Worm (Caenorhabditis elegans) whole organism, L1 larva: ENCODE data around the gene srh-236.

Experiments used
- C04F5.9 ChIP-seq: sonication (generic microtip); optimal IDR thresholded peaks from 2 replicates; lab custom pipeline; 2016; ENCODE audit warnings: missing genetic modification characterization, missing compliant biosample characterization
- C34B4.2 ChIP-seq: sonication (generic microtip); optimal IDR thresholded peaks from 2 replicates; lab custom pipeline; 2017; ENCODE audit warnings: mild to moderate bottlenecking, missing genetic modification characterization, missing compliant biosample characterization
- aha-1 ChIP-seq: fragments of 150-350 bp; optimal IDR thresholded peaks from 2 replicates; lab custom pipeline; 2014; ENCODE audit warnings: missing biosample characterization, missing genetic modification characterization
- alr-1 ChIP-seq: fragments of 200-800 bp; sonication (Bioruptor generic); optimal IDR thresholded peaks from 2 replicates; lab custom pipeline; 2018; ENCODE audit warnings: borderline replicate concordance, mild to moderate bottlenecking, missing genetic modification characterization, missing compliant biosample characterization
- aly-2 ChIP-seq: fragments of 150-350 bp; optimal IDR thresholded peaks from 2 replicates; lab custom pipeline; 2014; ENCODE audit warnings: missing biosample characterization, missing genetic modification characterization
- ceh-82 ChIP-seq, 3 experiments: fragments of 150-350 bp in 1 of 3; sonication (generic microtip) in 2 of 3; optimal IDR thresholded peaks; 2 replicates each; lab custom pipeline; 2014 to 2017; ENCODE audit warnings: missing biosample characterization in 3 of 3, missing genetic modification characterization in 3 of 3
- ceh-90 ChIP-seq: sonication (generic microtip); optimal IDR thresholded peaks from 2 replicates; lab custom pipeline; 2016; ENCODE audit warnings: missing genetic modification characterization, missing compliant biosample characterization
- dpl-1 ChIP-seq, 3 experiments: fragments of 150-350 bp in 2 of 3; sonication (generic microtip) in 1 of 3; optimal IDR thresholded peaks; 2 replicates each; lab custom pipeline; 2014 to 2017; ENCODE audit warnings: missing biosample characterization in 3 of 3, missing genetic modification characterization in 3 of 3, missing genetic modification reagents in 3 of 3
- elt-3 ChIP-seq, 6 experiments: fragments of 150-350 bp in 1 of 6; sonication (generic microtip); optimal IDR thresholded peaks; 2 replicates each; lab custom pipeline; 2017 to 2018; ENCODE audit warnings: missing biosample characterization in 6 of 6, missing genetic modification characterization in 6 of 6, inconsistent platforms in 1 of 6
- fkh-4 ChIP-seq: sonication (generic microtip); optimal IDR thresholded peaks from 2 replicates; lab custom pipeline; 2016; ENCODE audit warnings: missing compliant biosample characterization, missing genetic modification characterization, borderline replicate concordance
- fos-1 ChIP-seq: fragments of 150-350 bp; optimal IDR thresholded peaks from 2 replicates; lab custom pipeline; 2014; ENCODE audit warnings: missing biosample characterization, missing genetic modification characterization
- grh-1 ChIP-seq: fragments of 200-800 bp; sonication (Bioruptor generic); IDR thresholded peaks from 2 replicates; pipeline ENCODE4 v1.3.6; 2022; ENCODE audit warnings: missing genetic modification reagents, missing genetic modification characterization, missing compliant biosample characterization
- hpl-2 ChIP-seq: fragments of 150-350 bp; optimal IDR thresholded peaks from 2 replicates; lab custom pipeline; 2014; ENCODE audit warnings: missing biosample characterization, missing genetic modification reagents, missing genetic modification characterization
- isw-1 ChIP-seq: fragments of 200-800 bp; sonication (Bioruptor generic); IDR thresholded peaks from 2 replicates; pipeline ENCODE4 v1.3.6; 2022; ENCODE audit warnings: missing genetic modification characterization, missing compliant biosample characterization
- lin-14 ChIP-seq: fragments of 200-800 bp; sonication (Bioruptor generic); optimal IDR thresholded peaks from 2 replicates; lab custom pipeline; 2018; ENCODE audit warnings: mild to moderate bottlenecking, missing genetic modification characterization, moderate library complexity, missing compliant biosample characterization
- lin-15B ChIP-seq: fragments of 150-350 bp; sonication (generic microtip); optimal IDR thresholded peaks from 3 replicates; lab custom pipeline; 2014; ENCODE audit warnings: missing biosample characterization, missing genetic modification characterization
- mab-9 ChIP-seq: fragments of 200-800 bp; sonication (Bioruptor generic); IDR thresholded peaks from 2 replicates; pipeline ENCODE4 v1.3.6; 2022; ENCODE audit warnings: missing genetic modification reagents, missing genetic modification characterization, missing compliant biosample characterization
- mdl-1 ChIP-seq, 2 experiments: fragments of 150-350 bp; optimal IDR thresholded peaks; 2 replicates each; lab custom pipeline; 2014 to 2017; ENCODE audit warnings: missing biosample characterization in 2 of 2, missing genetic modification characterization in 2 of 2, inconsistent platforms in 1 of 2
- mep-1 ChIP-seq: fragments of 150-350 bp; optimal IDR thresholded peaks from 2 replicates; lab custom pipeline; 2014; ENCODE audit warnings: missing biosample characterization, missing genetic modification characterization
- nhr-71 ChIP-seq: sonication (generic microtip); optimal IDR thresholded peaks from 2 replicates; lab custom pipeline; 2016; ENCODE audit warnings: mild to moderate bottlenecking, missing genetic modification characterization, moderate library complexity, missing compliant biosample characterization
- nhr-76 ChIP-seq: sonication (generic microtip); optimal IDR thresholded peaks from 2 replicates; lab custom pipeline; 2017; ENCODE audit warnings: missing biosample characterization, missing genetic modification characterization
- nhr-84 ChIP-seq: sonication (generic microtip); optimal IDR thresholded peaks from 2 replicates; lab custom pipeline; 2017; ENCODE audit warnings: missing biosample characterization, missing genetic modification characterization
- nhr-85 ChIP-seq: sonication (generic microtip); peaks from one replicate; lab custom pipeline; 2016; ENCODE audit warnings: missing genetic modification characterization, inconsistent platforms, missing compliant biosample characterization
- pag-3 ChIP-seq: sonication (generic microtip); optimal IDR thresholded peaks from 2 replicates; lab custom pipeline; 2017; ENCODE audit warnings: missing genetic modification characterization, mild to moderate bottlenecking, missing compliant biosample characterization, antibody characterized with exemption, borderline replicate concordance; ENCODE audit not compliant: insufficient read depth
- pqm-1 ChIP-seq: sonication (generic microtip); optimal IDR thresholded peaks from 3 replicates; lab custom pipeline; 2017; ENCODE audit warnings: missing biosample characterization, missing genetic modification characterization
- snu-23 ChIP-seq: sonication (generic microtip); optimal IDR thresholded peaks from 2 replicates; lab custom pipeline; 2016; ENCODE audit warnings: missing genetic modification characterization, missing compliant biosample characterization
- sox-4 ChIP-seq: sonication (generic microtip); optimal IDR thresholded peaks from 2 replicates; lab custom pipeline; 2016; ENCODE audit warnings: missing genetic modification characterization, missing compliant biosample characterization
- sptf-1 ChIP-seq: fragments of 150-350 bp; optimal IDR thresholded peaks from 2 replicates; lab custom pipeline; 2014; ENCODE audit warnings: missing biosample characterization, missing genetic modification characterization
- sup-37 ChIP-seq: fragments of 200-800 bp; sonication (Bioruptor generic); optimal IDR thresholded peaks from 2 replicates; lab custom pipeline; 2018; ENCODE audit warnings: mild to moderate bottlenecking, missing genetic modification characterization, missing compliant biosample characterization
- swsn-7 ChIP-seq: sonication (generic microtip); optimal IDR thresholded peaks from 2 replicates; lab custom pipeline; 2016; ENCODE audit warnings: missing genetic modification characterization, missing compliant biosample characterization
- tbx-2 ChIP-seq: sonication (generic microtip); optimal IDR thresholded peaks from 2 replicates; lab custom pipeline; 2016; ENCODE audit warnings: missing genetic modification characterization, missing compliant biosample characterization
- tlp-1 ChIP-seq: fragments of 150-350 bp; optimal IDR thresholded peaks from 2 replicates; lab custom pipeline; 2014; ENCODE audit warnings: missing biosample characterization, missing genetic modification characterization
- unc-130 ChIP-seq: fragments of 150-350 bp; optimal IDR thresholded peaks from 2 replicates; lab custom pipeline; 2017; ENCODE audit warnings: missing biosample characterization, missing genetic modification characterization, inconsistent platforms
- unc-30 ChIP-seq: sonication (generic microtip); optimal IDR thresholded peaks from 2 replicates; lab custom pipeline; 2017; ENCODE audit warnings: missing biosample characterization, missing genetic modification characterization
- unc-62 ChIP-seq: fragments of 150-350 bp; optimal IDR thresholded peaks from 2 replicates; lab custom pipeline; 2014; ENCODE audit warnings: missing biosample characterization, missing genetic modification reagents, missing genetic modification characterization
- unc-86 ChIP-seq: sonication (generic microtip); optimal IDR thresholded peaks from 2 replicates; lab custom pipeline; 2016; ENCODE audit warnings: missing genetic modification characterization, missing compliant biosample characterization
- unc-98 ChIP-seq: fragments of 200-800 bp; sonication (Bioruptor generic); IDR thresholded peaks from 2 replicates; pipeline ENCODE4 v1.3.6; 2022; ENCODE audit warnings: missing genetic modification characterization, missing compliant biosample characterization
- zag-1 ChIP-seq: fragments of 150-350 bp; optimal IDR thresholded peaks from 2 replicates; lab custom pipeline; 2014; ENCODE audit warnings: missing biosample characterization, missing genetic modification characterization
- ztf-4 ChIP-seq: fragments of 150-350 bp; optimal IDR thresholded peaks from 2 replicates; lab custom pipeline; 2014; ENCODE audit warnings: missing biosample characterization, missing genetic modification characterization

The srh-236 gene

ce11 chrV:17177967-17178366 lies 33.9 kb downstream of the srh-236 start, which contains the start of gene srsx-1:
Gene srsx-1 (minus strand): TSS chrV:17178067.
- TF ChIP-seq C04F5.9 (tag; lab: Kevin White, UChicago) (no peak), nhr-71 (tag; lab: Kevin White, UChicago) (no peak), C34B4.2 (tag; lab: Kevin White, UChicago) (no peak), mep-1 (tag; lab: Kevin White, UChicago) (no peak), fos-1 (tag; lab: Kevin White, UChicago) (no peak), unc-98 (GFP tag; lab: Robert Waterston, UW) (no peak), snu-23 (GFP tag; lab: Kevin White, UChicago) (no peak), elt-3 (tag; optimal IDR thresholded peaks at IDR 0.05; lab: Kevin White, UChicago) (no peak), isw-1 (GFP tag; lab: Robert Waterston, UW) (no peak), swsn-7 (tag; lab: Kevin White, UChicago) (no peak), lin-14 (GFP tag; lab: Kevin White, UChicago) (no peak), pqm-1 (tag; lab: Kevin White, UChicago) (no peak), unc-86 (tag; lab: Kevin White, UChicago) (no peak), pag-3 (tag; lab: Kevin White, UChicago) (no peak), alr-1 (no peak), mdl-1 (tag; optimal IDR thresholded peaks at IDR 0.05; lab: Kevin White, UChicago) (no peak), unc-30 (tag; lab: Kevin White, UChicago) (no peak), nhr-84 (tag; lab: Kevin White, UChicago) (no peak), nhr-76 (tag; lab: Kevin White, UChicago) (no peak), fkh-4 (tag; lab: Kevin White, UChicago) (no peak)
- TF ChIP-seq, all 84 proteins: peak for 0

ce11 chrV:17173738-17174137 lies 38.1 kb downstream of the srh-236 start, which contains the start of gene srbc-25:
Gene srbc-25 (plus strand): TSS chrV:17174038.
- no peak for TF ChIP-seq lin-15B (tag; lab: Kevin White, UChicago)
- TF ChIP-seq elt-3 (tag; optimal IDR thresholded peaks at IDR 0.05; lab: Kevin White, UChicago) = no peak
- TF ChIP-seq hpl-2 (GFP tag; lab: Kevin White, UChicago) = no peak

ce11 chrV:17171551-17171950 lies 40.3 kb downstream of the srh-236 start, which contains the start of gene srbc-26:
Gene srbc-26 (plus strand): TSS chrV:17171851.
- TF ChIP-seq unc-130 = no peak
- no peak for TF ChIP-seq alr-1
- no peak for TF ChIP-seq mab-9 (GFP tag; lab: Robert Waterston, UW)
- no peak for TF ChIP-seq ztf-4 (tag; lab: Kevin White, UChicago)
- TF ChIP-seq sptf-1 (tag; lab: Kevin White, UChicago) = no peak
- no peak for TF ChIP-seq sox-4 (tag; lab: Kevin White, UChicago)
- no peak for TF ChIP-seq lin-14 (GFP tag; lab: Kevin White, UChicago)
- TF ChIP-seq fos-1 (tag; lab: Kevin White, UChicago) = no peak
- no peak for TF ChIP-seq zag-1 (tag; lab: Kevin White, UChicago)
- TF ChIP-seq unc-62 = no peak
- TF ChIP-seq unc-86 (tag; lab: Kevin White, UChicago) = no peak

- no peak for TF ChIP-seq nhr-85 (tag; lab: Kevin White, UChicago)
- TF ChIP-seq tlp-1 (tag; lab: Kevin White, UChicago) = no peak
- no peak for TF ChIP-seq zag-1 (tag; lab: Kevin White, UChicago)
- TF ChIP-seq sup-37 (GFP tag; lab: Kevin White, UChicago) = no peak
- no peak for TF ChIP-seq aly-2 (tag; lab: Kevin White, UChicago)
- no peak for TF ChIP-seq aha-1
- TF ChIP-seq sptf-1 (tag; lab: Kevin White, UChicago) = no peak
- no peak for TF ChIP-seq C04F5.9 (tag; lab: Kevin White, UChicago)
- TF ChIP-seq ceh-82 (tag; optimal IDR thresholded peaks at IDR 0.05; lab: Kevin White, UChicago) = no peak
- TF ChIP-seq grh-1 (GFP tag; lab: Robert Waterston, UW) = no peak
- TF ChIP-seq dpl-1 (GFP tag; optimal IDR thresholded peaks at IDR 0.05; lab: Kevin White, UChicago) = no peak
- no peak for TF ChIP-seq ceh-90
- no peak for TF ChIP-seq fos-1 (tag; lab: Kevin White, UChicago)
- TF ChIP-seq alr-1 = no peak
- no peak for TF ChIP-seq tbx-2 (tag; lab: Kevin White, UChicago)
Observed at ce11 chrV:17170822-17171221, 41.0 kb downstream of the srh-236 start, which contains the start of gene srw-51. Gene srw-51 (minus strand): TSS chrV:17170922.
